Fruit fly (Drosophila melanogaster): Measurements from ENCODE around the gene Arglu1.

DNA sequence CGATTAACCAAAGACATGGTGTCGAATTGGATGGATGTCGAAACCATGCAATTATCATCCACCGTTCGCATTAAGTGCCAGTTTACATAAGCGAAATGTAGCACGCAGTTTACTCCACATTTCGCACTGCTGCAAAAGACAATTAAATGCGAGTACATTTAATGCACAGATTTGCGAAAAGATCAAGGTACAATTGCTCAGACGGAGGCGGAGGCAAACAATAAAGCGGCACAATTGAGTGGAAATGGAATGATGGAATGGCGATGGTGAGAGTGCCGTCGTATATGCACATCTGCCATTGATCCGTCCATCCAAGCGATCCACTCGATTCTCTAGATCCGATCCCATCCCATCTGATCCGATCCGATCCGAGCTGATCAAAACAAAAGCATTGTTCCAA lies 7.2 kb upstream of the Arglu1 start:
- peak; percentile 33 for TF ChIP-seq CG6854 (GFP tag; optimal IDR thresholded peaks at IDR 0.05)
- TF ChIP-seq CG10669 (GFP tag; optimal IDR thresholded peaks at IDR 0.05), result peak; percentile 22
- TF ChIP-seq vri (GFP tag; optimal IDR thresholded peaks at IDR 0.05), result no peak
- no peak for TF ChIP-seq Sox14 (GFP tag; optimal IDR thresholded peaks at IDR 0.05)
- TF ChIP-seq ss (GFP tag; optimal IDR thresholded peaks at IDR 0.05), result peak; percentile 59 to 75
- TF ChIP-seq fd85E (GFP tag; optimal IDR thresholded peaks at IDR 0.05), result no peak
- no peak for TF ChIP-seq CG11902 (GFP tag; optimal IDR thresholded peaks at IDR 0.05)
- no peak for TF ChIP-seq Sox102F (GFP tag; optimal IDR thresholded peaks at IDR 0.05)
- TF ChIP-seq Lpt (GFP tag; optimal IDR thresholded peaks at IDR 0.05), result no peak
- peak; percentile 2 for TF ChIP-seq esn (GFP tag; optimal IDR thresholded peaks at IDR 0.05)
- TF ChIP-seq OdsH (GFP tag; optimal IDR thresholded peaks at IDR 0.05), result no peak
- TF ChIP-seq CG6163 (GFP tag; IDR thresholded peaks at IDR 0.05), result no peak
- peak; percentile 14 for TF ChIP-seq CG16779 (tag; optimal IDR thresholded peaks at IDR 0.05)
- no peak for TF ChIP-seq Blimp-1 (GFP tag; optimal IDR thresholded peaks at IDR 0.05)
